Worm (Caenorhabditis elegans): ENCODE data around the gene ctl-1.

Gene ctl-1

DNA sequence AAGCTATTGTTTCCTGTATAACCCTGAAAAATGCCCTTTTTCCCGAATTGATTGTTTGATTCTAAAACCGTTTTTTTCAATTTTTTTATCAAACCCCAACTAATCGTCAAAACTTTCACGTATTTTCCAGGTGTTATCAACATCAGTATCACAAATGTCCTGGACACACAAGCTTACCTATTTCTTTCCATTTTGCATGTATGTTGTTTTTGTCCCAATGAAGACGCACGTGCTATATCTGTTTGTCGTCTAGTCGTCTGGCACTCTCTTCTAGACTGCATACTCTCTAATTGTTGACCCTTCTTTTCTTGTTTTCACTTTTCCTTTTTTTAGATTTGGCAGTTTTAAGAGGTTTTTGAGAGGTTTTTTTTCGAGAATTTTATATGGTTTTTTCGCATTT is 9.7 kb downstream of the ctl-1 start (continued):
- TF ChIP-seq ztf-4 (tag; optimal IDR thresholded peaks at IDR 0.05): no peak
- TF ChIP-seq nhr-76 (tag; optimal IDR thresholded peaks at IDR 0.05): no peak
- no peak for TF ChIP-seq ceh-9 (tag; optimal IDR thresholded peaks at IDR 0.05)
- TF ChIP-seq nhr-67 (tag; optimal IDR thresholded peaks at IDR 0.05): no peak
- no peak for TF ChIP-seq zag-1 (tag; optimal IDR thresholded peaks at IDR 0.05)
- TF ChIP-seq ZK546.5 (tag; optimal IDR thresholded peaks at IDR 0.05): no peak
- TF ChIP-seq nfya-1 (tag; optimal IDR thresholded peaks at IDR 0.05; ENCODE audit: insufficient read depth): peak; percentile 53
- TF ChIP-seq ztf-11 (tag; optimal IDR thresholded peaks at IDR 0.05): no peak
- TF ChIP-seq unc-39 (tag; optimal IDR thresholded peaks at IDR 0.05): no peak
- peak; percentile 27 for TF ChIP-seq nhr-25 (tag; optimal IDR thresholded peaks at IDR 0.05)

DNA sequence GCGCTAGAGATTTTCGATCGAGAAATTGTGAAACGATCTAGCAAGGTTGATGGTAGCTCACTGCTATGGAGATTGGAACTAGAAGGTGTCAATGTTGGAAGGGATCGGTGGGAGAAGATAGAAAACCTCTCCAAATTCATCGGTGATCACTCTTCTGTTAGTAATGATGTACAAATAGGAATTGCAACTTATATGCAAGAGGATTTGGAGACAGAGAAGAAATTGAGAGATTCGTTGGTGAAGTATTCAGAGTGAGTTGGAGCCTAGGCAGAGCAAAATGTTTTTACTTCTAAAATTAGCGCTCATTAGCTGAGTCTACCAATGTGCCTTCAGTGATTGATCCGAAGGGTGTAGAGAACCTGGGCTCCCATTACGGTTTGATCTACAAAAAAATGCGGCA is 11.7 kb downstream of the ctl-1 start:
- TF ChIP-seq jun-1 (tag; optimal IDR thresholded peaks at IDR 0.05) (no peak), elt-2 (tag; optimal IDR thresholded peaks at IDR 0.05) (no peak), fos-1 (tag; optimal IDR thresholded peaks at IDR 0.05) (no peak), ztf-11 (tag; optimal IDR thresholded peaks at IDR 0.05) (no peak), R02D3.7 (tag; optimal IDR thresholded peaks at IDR 0.05) (no peak)

DNA sequence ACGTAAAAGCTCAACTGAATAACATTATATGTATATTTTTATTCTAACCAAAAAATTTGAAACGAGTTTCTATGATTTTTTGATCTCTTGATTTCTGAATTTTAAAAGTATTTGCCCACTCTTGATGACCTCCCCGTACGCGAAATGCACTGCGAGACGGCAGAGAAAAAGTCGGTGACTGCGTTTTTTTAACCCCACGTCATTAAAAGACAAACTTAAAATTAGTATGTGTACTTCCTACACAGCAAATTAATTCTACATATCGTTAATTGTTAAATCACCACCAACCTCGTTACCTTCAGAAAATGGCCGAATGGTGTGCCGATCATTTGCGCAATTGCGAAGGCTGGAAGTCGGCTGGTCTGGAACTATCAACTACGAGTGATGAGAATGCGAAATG is 13.5 kb downstream of the ctl-1 start, which contains the start of gene Y54G11A.4:
Y54G11A.4 (plus strand) TSS at position 301 of the 400 bp plus-strand sequence.
- peak; percentile 40 for TF ChIP-seq pha-4 (tag; optimal IDR thresholded peaks at IDR 0.05)
- no peak for TF ChIP-seq ceh-9 (tag; optimal IDR thresholded peaks at IDR 0.05)
- no peak for TF ChIP-seq hmg-11 (tag; optimal IDR thresholded peaks at IDR 0.05)

DNA sequence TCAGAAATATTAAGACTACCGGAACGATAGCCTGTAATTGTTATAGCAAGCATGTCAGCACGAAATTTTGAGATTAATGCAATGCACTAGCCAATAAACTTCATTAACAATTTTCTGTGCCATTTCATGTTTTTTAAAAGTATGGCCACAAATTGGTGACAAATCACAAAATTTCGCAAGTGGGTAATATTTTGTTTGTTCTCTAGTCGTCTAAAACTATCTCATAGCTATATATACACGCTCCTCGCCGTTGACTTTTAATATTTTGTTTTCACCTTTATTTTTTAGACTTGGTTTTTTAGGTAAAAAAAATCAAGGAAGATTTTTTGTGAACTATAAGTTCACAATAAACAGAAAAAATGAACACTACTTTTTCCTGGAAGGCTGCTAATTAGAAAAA is 15.2 kb downstream of the ctl-1 start:
- TF ChIP-seq fkh-10 (GFP tag; optimal IDR thresholded peaks at IDR 0.05) (no peak), nhr-43 (tag; optimal IDR thresholded peaks at IDR 0.05; ENCODE audit: poor library complexity, severe bottlenecking) (no peak), pha-4 (tag; optimal IDR thresholded peaks at IDR 0.05) (peak; percentile 81), aly-2 (tag; optimal IDR thresholded peaks at IDR 0.05) (no peak), pqm-1 (tag; optimal IDR thresholded peaks at IDR 0.05) (peak; percentile 53), ceh-28 (tag; optimal IDR thresholded peaks at IDR 0.05) (no peak), zag-1 (tag; optimal IDR thresholded peaks at IDR 0.05) (no peak), nhr-67 (tag; optimal IDR thresholded peaks at IDR 0.05) (no peak), elt-2 (tag; optimal IDR thresholded peaks at IDR 0.05) (peak; percentile 29), ceh-82 (tag; optimal IDR thresholded peaks at IDR 0.05) (no peak), eor-1 (tag; optimal IDR thresholded peaks at IDR 0.05) (no peak), nhr-11 (tag; optimal IDR thresholded peaks at IDR 0.05) (no peak), nhr-12 (tag; optimal IDR thresholded peaks at IDR 0.05) (no peak), lsy-12 (tag; optimal IDR thresholded peaks at IDR 0.05) (no peak), nfya-1 (tag; optimal IDR thresholded peaks at IDR 0.05; ENCODE audit: insufficient read depth) (no peak), egl-5 (tag; optimal IDR thresholded peaks at IDR 0.05) (no peak), elt-3 (tag; optimal IDR thresholded peaks at IDR 0.05) (no peak), R02D3.7 (tag; optimal IDR thresholded peaks at IDR 0.05) (no peak), sea-2 (GFP tag; optimal IDR thresholded peaks at IDR 0.05) (no peak), fos-1 (tag; optimal IDR thresholded peaks at IDR 0.05) (no peak), snpc-4 (tag; optimal IDR thresholded peaks at IDR 0.05) (no peak), jun-1 (tag; optimal IDR thresholded peaks at IDR 0.05) (no peak), lin-39 (tag; optimal IDR thresholded peaks at IDR 0.05) (no peak), fkh-2 (tag; optimal IDR thresholded peaks at IDR 0.05) (no peak), lin-15B (tag; optimal IDR thresholded peaks at IDR 0.05) (no peak), skn-1 (tag; optimal IDR thresholded peaks at IDR 0.05) (peak; percentile 33), ZK546.5 (tag; optimal IDR thresholded peaks at IDR 0.05) (no peak), nhr-77 (tag; optimal IDR thresholded peaks at IDR 0.05) (no peak), nhr-28 (tag; optimal IDR thresholded peaks at IDR 0.05) (no peak), hmg-11 (tag; optimal IDR thresholded peaks at IDR 0.05) (no peak), mdl-1 (tag; optimal IDR thresholded peaks at IDR 0.05) (no peak)

DNA sequence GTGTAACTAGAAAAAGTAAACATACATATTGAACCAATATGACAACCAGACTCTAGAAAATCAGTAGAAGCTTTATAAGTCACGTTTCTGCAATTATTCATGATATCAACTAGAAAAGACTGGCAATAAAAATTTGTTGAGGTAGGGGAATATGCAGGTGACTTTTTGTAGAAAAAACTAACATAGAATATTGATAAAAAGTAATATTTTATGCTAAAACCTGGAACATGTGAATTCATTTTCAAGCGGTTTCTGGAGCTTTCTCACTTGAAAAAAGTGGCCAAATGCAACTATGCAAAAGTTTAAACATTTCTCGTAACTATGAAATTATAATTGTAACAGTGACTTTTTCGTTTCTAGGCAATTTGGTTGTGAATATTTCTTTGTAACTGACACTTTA is 17.1 kb downstream of the ctl-1 start, which contains the start of gene srh-42:
srh-42 (minus strand) TSS at position 101 of the 400 bp plus-strand sequence.
- TF ChIP-seq lin-39 (tag; optimal IDR thresholded peaks at IDR 0.05) (no peak), nhr-12 (tag; optimal IDR thresholded peaks at IDR 0.05) (no peak), zag-1 (tag; optimal IDR thresholded peaks at IDR 0.05) (no peak), elt-2 (tag; optimal IDR thresholded peaks at IDR 0.05) (no peak), pqm-1 (tag; optimal IDR thresholded peaks at IDR 0.05) (no peak), tbx-2 (tag; optimal IDR thresholded peaks at IDR 0.05) (no peak), nhr-237 (tag; optimal IDR thresholded peaks at IDR 0.05) (no peak), ztf-11 (tag; optimal IDR thresholded peaks at IDR 0.05) (no peak), ceh-9 (tag; optimal IDR thresholded peaks at IDR 0.05) (no peak), mml-1 (tag; optimal IDR thresholded peaks at IDR 0.05) (no peak), egl-5 (tag; optimal IDR thresholded peaks at IDR 0.05) (no peak), fkh-2 (tag; optimal IDR thresholded peaks at IDR 0.05) (no peak), ztf-4 (tag; optimal IDR thresholded peaks at IDR 0.05) (no peak), daf-12 (tag; optimal IDR thresholded peaks at IDR 0.05) (no peak), egl-27 (tag; optimal IDR thresholded peaks at IDR 0.05) (no peak)

Data from whole organism, L3 larva.